Worm (Caenorhabditis elegans): ENCODE measurements around the gene Y113G7A.22.

Y113G7A.22 gene

DNA sequence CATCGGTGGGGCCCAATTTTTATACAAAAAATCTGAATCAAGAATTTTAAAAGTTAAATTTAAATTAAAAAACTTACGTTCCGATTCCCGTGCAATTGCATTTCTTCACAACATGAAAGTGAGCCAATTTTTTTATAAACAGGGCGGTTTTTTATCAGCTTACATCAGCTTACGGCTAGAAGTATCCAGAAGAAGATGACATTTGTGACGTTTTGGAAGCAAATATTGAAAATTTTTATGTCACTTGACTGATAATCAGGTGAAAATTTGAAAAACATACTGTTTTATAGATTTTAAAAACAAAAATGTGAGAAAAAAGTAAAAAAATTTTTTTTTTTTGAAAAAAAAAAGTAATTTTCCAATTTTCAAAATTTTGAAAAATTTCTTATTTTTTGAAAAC lies at the start of gene Y113G7A.22:
TSS of gene Y113G7A.22 (minus strand) at position 101 of the 400 bp plus-strand sequence.
- TF ChIP-seq T07F8.4 (tag; optimal IDR thresholded peaks at IDR 0.05): no peak
- TF ChIP-seq madf-10 (tag; optimal IDR thresholded peaks at IDR 0.05): no peak
- no peak for TF ChIP-seq hlh-12 (tag; optimal IDR thresholded peaks at IDR 0.05)
- TF ChIP-seq ceh-27 (GFP tag; optimal IDR thresholded peaks at IDR 0.05): no peak
- no peak for TF ChIP-seq gei-17 (GFP tag; optimal IDR thresholded peaks at IDR 0.05)
- TF ChIP-seq snpc-4 (GFP tag; optimal IDR thresholded peaks at IDR 0.05): no peak
- TF ChIP-seq snpc-4 (tag; optimal IDR thresholded peaks at IDR 0.05): no peak
- TF ChIP-seq lsl-1 (GFP tag; optimal IDR thresholded peaks at IDR 0.05): no peak
- TF ChIP-seq D2030.7 (GFP tag; IDR thresholded peaks at IDR 0.05): no peak

- no peak for TF ChIP-seq unc-62 (GFP tag; optimal IDR thresholded peaks at IDR 0.05)
- no peak for TF ChIP-seq Y67H2A.10 (GFP tag; conservative IDR thresholded peaks at IDR 0.05)
- no peak for TF ChIP-seq madf-10 (tag; optimal IDR thresholded peaks at IDR 0.05)
- no peak for TF ChIP-seq hrde-1 (tag; optimal IDR thresholded peaks at IDR 0.05; ENCODE audit: borderline replicate concordance)
- TF ChIP-seq attf-6 (GFP tag; IDR thresholded peaks at IDR 0.05): no peak
- no peak for TF ChIP-seq gei-17 (GFP tag; optimal IDR thresholded peaks at IDR 0.05)
- no peak for TF ChIP-seq unc-130 (GFP tag; optimal IDR thresholded peaks at IDR 0.05)
- no peak for TF ChIP-seq egl-18 (GFP tag; IDR thresholded peaks at IDR 0.05)
- no peak for TF ChIP-seq tbx-9 (tag; optimal IDR thresholded peaks at IDR 0.05; ENCODE audit: borderline replicate concordance)
- no peak for TF ChIP-seq K12H6.12 (tag; optimal IDR thresholded peaks at IDR 0.05)
- no peak for TF ChIP-seq ceh-100 (GFP tag; IDR thresholded peaks at IDR 0.05)
- TF ChIP-seq F23B12.7 (tag; optimal IDR thresholded peaks at IDR 0.05; ENCODE audit: insufficient read depth): no peak
- no peak for TF ChIP-seq somi-1 (GFP tag; optimal IDR thresholded peaks at IDR 0.05)
- TF ChIP-seq F49E8.2 (tag; optimal IDR thresholded peaks at IDR 0.05; ENCODE audit: insufficient read depth): no peak
- TF ChIP-seq lin-26 (GFP tag; IDR thresholded peaks at IDR 0.05): no peak
Observed at ce11 chrV:20182311-20182710, 47.2 kb upstream of the Y113G7A.22 start.

DNA sequence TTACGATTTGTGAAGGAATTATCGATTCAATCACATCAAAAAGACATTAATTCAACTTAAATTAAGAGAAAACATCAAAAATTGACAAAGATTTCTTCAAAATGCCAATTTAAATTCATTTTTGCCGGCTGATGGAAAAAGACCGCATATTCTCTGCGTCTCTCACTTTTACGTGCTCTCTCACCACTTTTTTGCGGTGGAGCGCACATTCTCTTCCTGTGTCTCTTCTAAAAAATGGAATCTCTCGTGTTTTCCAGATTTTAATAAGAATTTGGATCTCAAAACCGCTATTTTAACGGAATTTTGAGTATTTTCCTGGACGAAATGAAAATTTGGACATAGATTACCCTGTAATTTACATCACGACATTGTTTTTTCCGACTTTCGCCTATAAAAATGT lies 45.7 kb upstream of the Y113G7A.22 start:
- TF ChIP-seq hmg-1.2 (GFP tag; IDR thresholded peaks at IDR 0.05) (peak; percentile 96), attf-6 (GFP tag; IDR thresholded peaks at IDR 0.05) (peak; percentile 22; the same call in 1 of the 2 replicates), D2030.7 (GFP tag; IDR thresholded peaks at IDR 0.05) (peak; percentile 42; the same call in 1 of the 2 replicates)

- no peak for TF ChIP-seq tbp1 (GFP tag; optimal IDR thresholded peaks at IDR 0.05)
- TF ChIP-seq bed-1 (GFP tag; IDR thresholded peaks at IDR 0.05): no peak
- no peak for TF ChIP-seq mel-28 (tag; optimal IDR thresholded peaks at IDR 0.05; ENCODE audit: borderline replicate concordance)
- TF ChIP-seq F39B2.1 (GFP tag; IDR thresholded peaks at IDR 0.05): no peak
- TF ChIP-seq tlf-1 (GFP tag; optimal IDR thresholded peaks at IDR 0.05): no peak
- no peak for TF ChIP-seq efl-1 (GFP tag; optimal IDR thresholded peaks at IDR 0.05)
- no peak for TF ChIP-seq zim-3 (tag; optimal IDR thresholded peaks at IDR 0.05)
- TF ChIP-seq akir-1 (GFP tag; optimal IDR thresholded peaks at IDR 0.05): no peak
- TF ChIP-seq egrh-3 (GFP tag; IDR thresholded peaks at IDR 0.05): no peak
- TF ChIP-seq mcd-1 (GFP tag; IDR thresholded peaks at IDR 0.05): no peak
- no peak for TF ChIP-seq ztf-28 (GFP tag; IDR thresholded peaks at IDR 0.05)
- TF ChIP-seq dpl-1 (GFP tag; optimal IDR thresholded peaks at IDR 0.05): no peak
- no peak for TF ChIP-seq ztf-18 (tag; optimal IDR thresholded peaks at IDR 0.05)
- TF ChIP-seq K11D2.4 (GFP tag; IDR thresholded peaks at IDR 0.05): no peak
- TF ChIP-seq C06A6.2 (GFP tag; conservative IDR thresholded peaks at IDR 0.05): no peak
- no peak for TF ChIP-seq Y56A3A.18 (GFP tag; IDR thresholded peaks at IDR 0.05)
Observed at ce11 chrV:20171941-20172340, 36.8 kb upstream of the Y113G7A.22 start, which contains the start of gene srw-39. Gene srw-39, minus strand, starts transcription at chrV:20172041.

All from whole organism, young adult.